Fruit fly (Drosophila melanogaster) whole organism, embryonic: ENCODE results near the gene cbt.

Experiments used
- Aef1 ChIP-seq: fragments of 200-800 bp; sonication (Bioruptor generic); IDR thresholded peaks from 3 replicates; pipeline ENCODE4 v1.3.6; 2022; ENCODE audit warnings: missing biosample characterization, missing genetic modification characterization
- Antp ChIP-seq: fragments of 200-800 bp; sonication (Bioruptor generic); optimal IDR thresholded peaks from 3 replicates; lab custom pipeline; 2016; ENCODE audit warnings: missing biosample characterization, missing genetic modification characterization
- Blimp-1 ChIP-seq: fragments of 200-800 bp; sonication (Bioruptor generic); optimal IDR thresholded peaks from 3 replicates; lab custom pipeline; 2018; ENCODE audit warnings: missing biosample characterization, missing genetic modification characterization, mild to moderate bottlenecking, moderate library complexity, missing genetic modification reagents
- CG10274 ChIP-seq: fragments of 200-800 bp; sonication (Bioruptor generic); optimal IDR thresholded peaks from 3 replicates; lab custom pipeline; 2017; ENCODE audit warnings: missing biosample characterization, mild to moderate bottlenecking, missing genetic modification characterization
- CG11085 ChIP-seq: fragments of 200-800 bp; sonication (Bioruptor generic); IDR thresholded peaks from 2 replicates; pipeline ENCODE4 v1.3.6; 2022; ENCODE audit warnings: missing biosample characterization, missing genetic modification characterization
- CG11398 ChIP-seq: fragments of 200-800 bp; sonication (Bioruptor generic); optimal IDR thresholded peaks from 2 replicates; lab custom pipeline; 2016; ENCODE audit warnings: missing biosample characterization, missing genetic modification characterization
- CG11504 ChIP-seq: fragments of 200-800 bp; sonication (Bioruptor generic); optimal IDR thresholded peaks from 3 replicates; lab custom pipeline; 2019; ENCODE audit warnings: missing biosample characterization, mild to moderate bottlenecking, missing genetic modification characterization, moderate library complexity
- CG11695 ChIP-seq: fragments of 200-800 bp; sonication (Bioruptor generic); IDR thresholded peaks from 3 replicates; pipeline ENCODE4 v1.3.6; 2022; ENCODE audit warnings: missing biosample characterization, missing genetic modification characterization
- CG11696 ChIP-seq: fragments of 200-800 bp; sonication (Bioruptor generic); IDR thresholded peaks from 2 replicates; pipeline ENCODE4 v1.3.6; 2022; ENCODE audit warnings: missing biosample characterization, missing genetic modification characterization
- CG13894 ChIP-seq: fragments of 200-800 bp; sonication (Bioruptor generic); optimal IDR thresholded peaks from 3 replicates; lab custom pipeline; 2018; ENCODE audit warnings: missing biosample characterization, mild to moderate bottlenecking, missing genetic modification characterization, moderate library complexity
- CG14710 ChIP-seq: fragments of 200-800 bp; sonication (Bioruptor generic); optimal IDR thresholded peaks from 3 replicates; lab custom pipeline; 2019; ENCODE audit warnings: missing biosample characterization, mild to moderate bottlenecking, missing genetic modification characterization, moderate library complexity
- CG17385 ChIP-seq: fragments of 200-800 bp; sonication (Bioruptor generic); optimal IDR thresholded peaks from 3 replicates; lab custom pipeline; 2018; ENCODE audit warnings: missing biosample characterization, mild to moderate bottlenecking, missing genetic modification characterization
- CG17912 ChIP-seq: fragments of 200-800 bp; sonication (Bioruptor generic); optimal IDR thresholded peaks from 2 replicates; lab custom pipeline; 2018; ENCODE audit warnings: missing biosample characterization, mild to moderate bottlenecking, missing genetic modification characterization
- CG1832 ChIP-seq: fragments of 200-800 bp; sonication (Bioruptor generic); optimal IDR thresholded peaks from 2 replicates; lab custom pipeline; 2017; ENCODE audit warnings: missing biosample characterization, mild to moderate bottlenecking, missing genetic modification characterization, inconsistent platforms
- CG18619 ChIP-seq: fragments of 200-800 bp; sonication (Bioruptor generic); optimal IDR thresholded peaks from 3 replicates; lab custom pipeline; 2017; ENCODE audit warnings: missing biosample characterization, mild to moderate bottlenecking, missing genetic modification characterization
- CG30020 ChIP-seq: fragments of 200-800 bp; optimal IDR thresholded peaks from 2 replicates; lab custom pipeline; 2019; ENCODE audit warnings: missing biosample characterization, mild to moderate bottlenecking, missing genetic modification characterization, moderate library complexity
- CG3065 ChIP-seq: fragments of 200-800 bp; sonication (Bioruptor generic); optimal IDR thresholded peaks from 2 replicates; lab custom pipeline; 2016; ENCODE audit warnings: missing biosample characterization, missing genetic modification characterization
- CG31365 ChIP-seq: fragments of 200-800 bp; sonication (Bioruptor generic); optimal IDR thresholded peaks from 2 replicates; lab custom pipeline; 2018; ENCODE audit warnings: missing biosample characterization, mild to moderate bottlenecking, missing genetic modification characterization
- CG3838 ChIP-seq: fragments of 200-800 bp; sonication (Bioruptor generic); optimal IDR thresholded peaks from 3 replicates; lab custom pipeline; 2016; ENCODE audit warnings: missing biosample characterization, missing genetic modification characterization
- CG43689 ChIP-seq: fragments of 200-800 bp; sonication (Bioruptor generic); IDR thresholded peaks from 2 replicates; pipeline ENCODE4 v1.3.6; 2022; ENCODE audit warnings: missing biosample characterization, missing genetic modification characterization
- CG4854 ChIP-seq: fragments of 200-800 bp; sonication (Bioruptor generic); optimal IDR thresholded peaks from 2 replicates; lab custom pipeline; 2016; ENCODE audit warnings: missing biosample characterization, missing genetic modification characterization, inconsistent platforms
- CG9215 ChIP-seq: fragments of 200-800 bp; sonication (Bioruptor generic); IDR thresholded peaks from 2 replicates; pipeline ENCODE4 v1.3.6; 2022; ENCODE audit warnings: missing biosample characterization, missing genetic modification characterization
- CG9437 ChIP-seq: fragments of 200-800 bp; sonication (Bioruptor generic); optimal IDR thresholded peaks from 2 replicates; lab custom pipeline; 2018; ENCODE audit warnings: missing biosample characterization, mild to moderate bottlenecking, missing genetic modification characterization
- D19B ChIP-seq: fragments of 200-800 bp; sonication (Bioruptor generic); optimal IDR thresholded peaks from 2 replicates; lab custom pipeline; 2017; ENCODE audit warnings: missing biosample characterization, mild to moderate bottlenecking, missing genetic modification characterization
- Deaf1 ChIP-seq: fragments of 200-800 bp; optimal IDR thresholded peaks from 3 replicates; lab custom pipeline; 2019; ENCODE audit warnings: missing biosample characterization, mild to moderate bottlenecking, missing genetic modification characterization, moderate library complexity
- Doc2 ChIP-seq: fragments of 200-800 bp; sonication (Bioruptor generic); IDR thresholded peaks from 2 replicates; pipeline ENCODE4 v1.3.6; 2022; ENCODE audit warnings: missing biosample characterization, missing genetic modification characterization
- Eip74EF ChIP-seq, 2 experiments: fragments of 200-800 bp in 1 of 2; fragments of >200 bp in 1 of 2; sonication (Bioruptor generic) in 1 of 2; optimal IDR thresholded peaks; 2 replicates each; lab custom pipeline; 2017 to 2019; ENCODE audit warnings: missing biosample characterization in 2 of 2, missing genetic modification characterization in 2 of 2, mild to moderate bottlenecking in 1 of 2, moderate library complexity in 1 of 2
- HLH3B ChIP-seq: fragments of 200-800 bp; sonication (Bioruptor generic); IDR thresholded peaks from 2 replicates; pipeline ENCODE4 v1.3.6; 2022; ENCODE audit warnings: missing biosample characterization, missing genetic modification characterization
- Lpt ChIP-seq: fragments of >200 bp; optimal IDR thresholded peaks from 2 replicates; lab custom pipeline; 2018; ENCODE audit warnings: missing biosample characterization, missing genetic modification characterization
- Myb ChIP-seq: fragments of 200-800 bp; sonication (Bioruptor generic); optimal IDR thresholded peaks from 2 replicates; lab custom pipeline; 2016; ENCODE audit warnings: missing biosample characterization, missing genetic modification characterization
- ab ChIP-seq: fragments of 200-800 bp; sonication (Bioruptor generic); optimal IDR thresholded peaks from 2 replicates; lab custom pipeline; 2016; ENCODE audit warnings: missing biosample characterization, missing genetic modification characterization
- ac ChIP-seq: fragments of 200-800 bp; sonication (Bioruptor generic); optimal IDR thresholded peaks from 3 replicates; lab custom pipeline; 2017; ENCODE audit warnings: missing biosample characterization, mild to moderate bottlenecking, missing genetic modification characterization
- br ChIP-seq: fragments of >200 bp; optimal IDR thresholded peaks from 2 replicates; lab custom pipeline; 2017
- cas ChIP-seq: fragments of 200-800 bp; sonication (Bioruptor generic); IDR thresholded peaks from 2 replicates; pipeline ENCODE4 v1.3.6; 2022; ENCODE audit warnings: missing biosample characterization, missing genetic modification characterization
- exex ChIP-seq: fragments of 200-800 bp; sonication (Bioruptor generic); optimal IDR thresholded peaks from 4 replicates; lab custom pipeline; 2018; ENCODE audit warnings: missing biosample characterization, mild to moderate bottlenecking, missing genetic modification characterization, moderate library complexity
- fd102C ChIP-seq: fragments of 200-800 bp; sonication (Bioruptor generic); optimal IDR thresholded peaks from 2 replicates; lab custom pipeline; 2018; ENCODE audit warnings: missing biosample characterization, mild to moderate bottlenecking, missing genetic modification characterization, moderate library complexity
- gfzf ChIP-seq: fragments of 200-800 bp; sonication (Bioruptor generic); optimal IDR thresholded peaks from 2 replicates; lab custom pipeline; 2016; ENCODE audit warnings: missing biosample characterization, mild to moderate bottlenecking, missing genetic modification characterization, moderate library complexity
- grn ChIP-seq: fragments of 200-800 bp; sonication (Bioruptor generic); optimal IDR thresholded peaks from 3 replicates; lab custom pipeline; 2017; ENCODE audit warnings: missing biosample characterization, missing genetic modification characterization
- hb ChIP-seq: fragments of 200-800 bp; sonication (Bioruptor generic); IDR thresholded peaks from 3 replicates; pipeline ENCODE4 v1.3.6; 2022; ENCODE audit warnings: missing biosample characterization, missing genetic modification characterization; ENCODE audit not compliant: partially characterized antibody
- inv ChIP-seq: fragments of 200-800 bp; sonication (Bioruptor generic); IDR thresholded peaks from 2 replicates; pipeline ENCODE4 v1.3.6; 2022; ENCODE audit warnings: missing biosample characterization, missing genetic modification characterization; ENCODE audit not compliant: partially characterized antibody
- kah ChIP-seq: fragments of 200-800 bp; sonication (Bioruptor generic); optimal IDR thresholded peaks from 2 replicates; lab custom pipeline; 2018; ENCODE audit warnings: missing biosample characterization, mild to moderate bottlenecking, missing genetic modification characterization
- odd ChIP-seq: fragments of 200-800 bp; sonication (Bioruptor generic); optimal IDR thresholded peaks from 2 replicates; lab custom pipeline; 2017; ENCODE audit warnings: missing biosample characterization, mild to moderate bottlenecking, missing genetic modification characterization
- p53 ChIP-seq: fragments of 200-800 bp; sonication (Bioruptor generic); optimal IDR thresholded peaks from 2 replicates; lab custom pipeline; 2016; ENCODE audit warnings: missing biosample characterization, missing genetic modification characterization
- prd ChIP-seq, 3 experiments: fragments of >200 bp in 2 of 3; fragments of 200-800 bp in 1 of 3; sonication (Bioruptor generic) in 1 of 3; optimal IDR thresholded peaks in 2 of 3; IDR thresholded peaks in 1 of 3; 2 replicates in 2 of 3; 3 replicates in 1 of 3; pipeline versions ENCODE4 v1.3.6 to Lab custom; 2017 to 2022; ENCODE audit warnings: missing biosample characterization in 1 of 3, missing genetic modification characterization in 1 of 3
- pum ChIP-seq: fragments of 200-800 bp; sonication (Bioruptor generic); optimal IDR thresholded peaks from 2 replicates; lab custom pipeline; 2016; ENCODE audit warnings: missing biosample characterization, missing genetic modification characterization
- ranshi ChIP-seq: fragments of 200-800 bp; sonication (Bioruptor generic); IDR thresholded peaks from 2 replicates; pipeline ENCODE4 v1.3.6; 2022; ENCODE audit warnings: missing biosample characterization, missing genetic modification characterization
- shn ChIP-seq: fragments of 200-800 bp; sonication (Bioruptor generic); optimal IDR thresholded peaks from 3 replicates; lab custom pipeline; 2016; ENCODE audit warnings: missing biosample characterization, missing genetic modification characterization
- slbo ChIP-seq: fragments of 200-800 bp; sonication (Bioruptor generic); IDR thresholded peaks from 2 replicates; pipeline ENCODE4 v1.3.6; 2022; ENCODE audit warnings: missing biosample characterization, missing genetic modification characterization
- trem ChIP-seq: fragments of 200-800 bp; optimal IDR thresholded peaks from 3 replicates; lab custom pipeline; 2019; ENCODE audit warnings: missing biosample characterization, mild to moderate bottlenecking, missing genetic modification characterization, moderate library complexity
- z ChIP-seq: fragments of 200-800 bp; sonication (Bioruptor generic); IDR thresholded peaks from 3 replicates; pipeline ENCODE4 v1.3.6; 2022; ENCODE audit warnings: missing biosample characterization, missing genetic modification characterization

The cbt gene

DNA sequence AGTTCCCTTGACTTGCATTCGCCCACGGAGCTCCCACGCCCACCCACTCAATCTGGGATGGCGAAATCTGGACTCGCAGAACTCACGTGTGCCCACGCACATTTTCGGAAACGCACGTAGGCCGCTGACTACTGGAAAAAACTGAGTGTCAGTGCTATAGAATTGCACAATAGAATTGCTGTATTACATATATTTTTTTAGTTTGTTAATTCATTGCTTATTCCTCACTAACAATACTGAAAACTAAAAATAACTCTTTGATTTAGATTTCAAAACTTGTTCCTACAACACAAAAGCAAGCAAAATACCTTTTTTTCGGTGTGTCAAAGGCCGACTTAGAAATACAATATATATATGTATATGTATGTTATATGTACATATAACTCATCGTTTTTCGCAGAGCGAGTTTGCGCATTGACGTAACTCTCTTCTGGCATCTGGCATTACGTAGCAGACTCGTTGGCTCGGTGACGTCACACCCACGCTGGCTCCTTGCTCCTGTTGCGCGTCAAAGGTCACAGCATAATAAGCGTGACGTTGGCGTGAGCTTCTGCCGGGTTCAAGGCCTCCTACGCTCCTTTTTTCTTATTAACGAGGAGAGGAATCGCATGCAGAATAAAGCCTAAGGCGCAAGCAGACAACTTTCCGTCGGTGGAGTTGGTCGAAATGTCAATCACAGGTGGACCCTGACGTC, 2.4 kb upstream of the cbt start (continued):
- TF ChIP-seq ac: no peak
- TF ChIP-seq cas (GFP tag; lab: Robert Waterston, UW): no peak
- TF ChIP-seq CG11085 (GFP tag; lab: Robert Waterston, UW): no peak
- TF ChIP-seq Blimp-1 (GFP tag; lab: Kevin White, UChicago): peak; percentile 62
- TF ChIP-seq odd (GFP tag; lab: Kevin White, UChicago): peak; percentile 57
- TF ChIP-seq shn: peak; percentile 23
- TF ChIP-seq Eip74EF (GFP tag; optimal IDR thresholded peaks at IDR 0.05; lab: Kevin White, UChicago): no peak
- peak; percentile 24 for TF ChIP-seq exex (tag; lab: Kevin White, UChicago)
- TF ChIP-seq Lpt (GFP tag; lab: Kevin White, UChicago): no peak
- TF ChIP-seq CG18619 (GFP tag; lab: Kevin White, UChicago): peak; percentile 88
- no peak for TF ChIP-seq grn
- TF ChIP-seq CG4854 (GFP tag; lab: Kevin White, UChicago): peak; percentile 64
- peak; percentile 80 for TF ChIP-seq CG9437
- peak; percentile 55 for TF ChIP-seq kah (GFP tag; lab: Kevin White, UChicago)
- peak; percentile 33 for TF ChIP-seq CG14710 (tag; lab: Kevin White, UChicago)
- TF ChIP-seq pum (GFP tag; lab: Kevin White, UChicago): peak; percentile 31
- TF ChIP-seq CG11696: no peak
- TF ChIP-seq CG1832: no peak
- no peak for TF ChIP-seq hb
- TF ChIP-seq gfzf (GFP tag; lab: Kevin White, UChicago): no peak
- TF ChIP-seq CG3065: no peak
- peak; percentile 11 for TF ChIP-seq p53
- TF ChIP-seq Aef1 (GFP tag; lab: Robert Waterston, UW): no peak
- TF ChIP-seq slbo (GFP tag; lab: Robert Waterston, UW): no peak
- no peak for TF ChIP-seq inv (GFP tag; lab: Robert Waterston, UW)
- peak; percentile 54 for TF ChIP-seq Deaf1 (tag; lab: Kevin White, UChicago)
- no peak for TF ChIP-seq fd102C (GFP tag; lab: Kevin White, UChicago)
- no peak for TF ChIP-seq prd (optimal IDR thresholded peaks at IDR 0.05; lab: Kevin White, UChicago)
- no peak for TF ChIP-seq prd (GFP tag; IDR thresholded peaks at IDR 0.05; lab: Robert Waterston, UW)
- TF ChIP-seq CG11695 (GFP tag; lab: Robert Waterston, UW): no peak
- no peak for TF ChIP-seq ranshi (GFP tag; lab: Robert Waterston, UW)
- TF ChIP-seq CG10274 (GFP tag; lab: Kevin White, UChicago): peak; percentile 56
- TF ChIP-seq D19B: peak; percentile 77
- peak; percentile 42 for TF ChIP-seq Antp (GFP tag; lab: Kevin White, UChicago)
- TF ChIP-seq CG30020: no peak
- no peak for TF ChIP-seq CG9215 (GFP tag; lab: Robert Waterston, UW)
- TF ChIP-seq CG43689 (GFP tag; lab: Robert Waterston, UW): no peak
- peak; percentile 68 for TF ChIP-seq CG3838 (GFP tag; lab: Kevin White, UChicago)
- TF ChIP-seq z (GFP tag; lab: Robert Waterston, UW): no peak
- no peak for TF ChIP-seq ab (GFP tag; lab: Kevin White, UChicago)
- no peak for TF ChIP-seq Doc2 (GFP tag; lab: Robert Waterston, UW)
- peak; percentile 90 for TF ChIP-seq CG13894 (tag; lab: Kevin White, UChicago)
- TF ChIP-seq HLH3B (GFP tag; lab: Robert Waterston, UW): no peak
- peak; percentile 87 for TF ChIP-seq CG11504 (tag; lab: Kevin White, UChicago)
- TF ChIP-seq trem: no peak
- no peak for TF ChIP-seq CG17912 (GFP tag; lab: Kevin White, UChicago)
- peak; percentile 26 for TF ChIP-seq CG31365
- TF ChIP-seq Myb (GFP tag; lab: Kevin White, UChicago): peak; percentile 51
- no peak for TF ChIP-seq CG11398
- peak; percentile 81 for TF ChIP-seq CG17385 (GFP tag; lab: Kevin White, UChicago)
- no peak for TF ChIP-seq br (lab: Kevin White, UChicago)
